Worm (Caenorhabditis elegans): ENCODE data around the gene grl-21.

DNA sequence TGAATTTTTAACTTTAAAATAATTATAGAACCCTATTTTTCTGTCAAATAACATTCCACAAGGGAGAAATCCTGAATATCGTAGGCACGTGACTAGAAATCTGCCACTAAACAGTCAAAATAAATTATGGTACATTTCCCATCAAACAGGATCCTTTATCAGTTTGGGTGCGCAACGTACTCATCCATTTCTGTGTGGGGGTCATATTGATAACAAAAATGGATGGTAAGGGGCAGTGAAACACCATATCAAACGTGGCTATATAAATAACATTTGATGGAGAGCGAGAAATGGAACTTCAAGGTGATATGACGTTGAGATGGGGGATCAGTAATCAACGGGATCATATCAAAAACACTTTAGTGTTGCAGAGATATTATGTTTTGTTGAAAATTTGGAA lies 46.8 kb downstream of the grl-21 start:
- TF ChIP-seq ceh-63 (GFP tag; optimal IDR thresholded peaks at IDR 0.05) = no peak
- TF ChIP-seq aha-1 (tag; optimal IDR thresholded peaks at IDR 0.05) = no peak
- TF ChIP-seq elt-3 (tag; optimal IDR thresholded peaks at IDR 0.05) = peak in 5 of 6 experiments; percentile 18 to 91 (median 49)
- no peak for TF ChIP-seq unc-86 (tag; optimal IDR thresholded peaks at IDR 0.05)

Data from whole organism, L1 larva.